Worm (Caenorhabditis elegans): ENCODE data around the gene M106.8.

Gene M106.8

DNA sequence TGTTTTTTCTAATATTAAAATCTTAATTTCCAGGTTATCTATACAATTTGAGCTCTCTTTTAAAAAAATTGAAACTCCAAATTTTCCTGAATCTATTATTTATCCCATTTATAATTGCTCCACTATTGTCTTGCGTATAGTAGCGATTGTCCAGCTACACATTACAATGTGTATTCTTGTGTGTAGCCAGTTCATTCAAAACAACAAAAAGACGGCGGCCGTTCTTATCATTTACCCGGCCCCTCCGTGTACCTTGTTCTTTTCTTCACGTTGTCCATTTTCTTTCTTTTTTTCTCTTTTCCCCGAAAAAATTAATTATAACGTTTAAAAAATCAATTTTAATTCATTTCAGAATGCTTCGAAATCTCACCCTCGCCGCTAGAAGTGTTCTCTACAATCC, 22.7 kb downstream of the M106.8 start, which contains the start of gene ech-4:
TSS of gene ech-4 (plus strand) at position 353 of the 400 bp plus-strand sequence.
- TF ChIP-seq skn-1 (tag; optimal IDR thresholded peaks at IDR 0.05): no peak
- no peak for TF ChIP-seq fkh-2 (tag; optimal IDR thresholded peaks at IDR 0.05)
- no peak for TF ChIP-seq lsy-12 (tag; optimal IDR thresholded peaks at IDR 0.05)
- no peak for TF ChIP-seq nhr-25 (tag; optimal IDR thresholded peaks at IDR 0.05)
- peak; percentile 3 for TF ChIP-seq jun-1 (tag; optimal IDR thresholded peaks at IDR 0.05)
- TF ChIP-seq nhr-12 (tag; optimal IDR thresholded peaks at IDR 0.05): no peak
- no peak for TF ChIP-seq ZK546.5 (tag; optimal IDR thresholded peaks at IDR 0.05)
- no peak for TF ChIP-seq ceh-82 (tag; optimal IDR thresholded peaks at IDR 0.05)
- TF ChIP-seq snpc-4 (tag; optimal IDR thresholded peaks at IDR 0.05): no peak
- TF ChIP-seq nhr-23 (tag; optimal IDR thresholded peaks at IDR 0.05): no peak
- TF ChIP-seq ceh-16 (tag; optimal IDR thresholded peaks at IDR 0.05): no peak
- no peak for TF ChIP-seq eor-1 (tag; optimal IDR thresholded peaks at IDR 0.05)
- TF ChIP-seq nfya-1 (tag; optimal IDR thresholded peaks at IDR 0.05; ENCODE audit: insufficient read depth): no peak
- TF ChIP-seq daf-12 (tag; optimal IDR thresholded peaks at IDR 0.05): no peak
- peak; percentile 11 for TF ChIP-seq pha-4 (tag; optimal IDR thresholded peaks at IDR 0.05)
- peak; percentile 47 for TF ChIP-seq elt-2 (tag; optimal IDR thresholded peaks at IDR 0.05)

- no peak for TF ChIP-seq sea-2 (GFP tag; optimal IDR thresholded peaks at IDR 0.05)
- no peak for TF ChIP-seq fkh-10 (GFP tag; optimal IDR thresholded peaks at IDR 0.05)
- no peak for TF ChIP-seq ztf-4 (tag; optimal IDR thresholded peaks at IDR 0.05)
- no peak for TF ChIP-seq nhr-237 (tag; optimal IDR thresholded peaks at IDR 0.05)
- no peak for TF ChIP-seq nhr-25 (tag; optimal IDR thresholded peaks at IDR 0.05)
- TF ChIP-seq zag-1 (tag; optimal IDR thresholded peaks at IDR 0.05): no peak
- no peak for TF ChIP-seq fos-1 (tag; optimal IDR thresholded peaks at IDR 0.05)
- TF ChIP-seq daf-12 (tag; optimal IDR thresholded peaks at IDR 0.05): no peak
- no peak for TF ChIP-seq elt-3 (tag; optimal IDR thresholded peaks at IDR 0.05)
- TF ChIP-seq elt-2 (tag; optimal IDR thresholded peaks at IDR 0.05): no peak
- no peak for TF ChIP-seq unc-39 (tag; optimal IDR thresholded peaks at IDR 0.05)
- no peak for TF ChIP-seq egl-27 (tag; optimal IDR thresholded peaks at IDR 0.05)
- no peak for TF ChIP-seq ceh-9 (tag; optimal IDR thresholded peaks at IDR 0.05)
- no peak for TF ChIP-seq nhr-11 (tag; optimal IDR thresholded peaks at IDR 0.05)
- no peak for TF ChIP-seq ZK546.5 (tag; optimal IDR thresholded peaks at IDR 0.05)
- no peak for TF ChIP-seq eor-1 (tag; optimal IDR thresholded peaks at IDR 0.05)
- no peak for TF ChIP-seq aly-2 (tag; optimal IDR thresholded peaks at IDR 0.05)
- TF ChIP-seq nhr-43 (tag; optimal IDR thresholded peaks at IDR 0.05; ENCODE audit: poor library complexity, severe bottlenecking): no peak
- TF ChIP-seq nhr-28 (tag; optimal IDR thresholded peaks at IDR 0.05): no peak
- TF ChIP-seq fkh-2 (tag; optimal IDR thresholded peaks at IDR 0.05): no peak
- no peak for TF ChIP-seq ceh-16 (tag; optimal IDR thresholded peaks at IDR 0.05)
- TF ChIP-seq nfya-1 (tag; optimal IDR thresholded peaks at IDR 0.05; ENCODE audit: insufficient read depth): peak; percentile 47
- no peak for TF ChIP-seq ceh-82 (tag; optimal IDR thresholded peaks at IDR 0.05)
- peak; percentile 20 for TF ChIP-seq snpc-4 (tag; optimal IDR thresholded peaks at IDR 0.05)
- no peak for TF ChIP-seq tbx-2 (tag; optimal IDR thresholded peaks at IDR 0.05)
- no peak for TF ChIP-seq nhr-23 (tag; optimal IDR thresholded peaks at IDR 0.05)
- no peak for TF ChIP-seq hmg-11 (tag; optimal IDR thresholded peaks at IDR 0.05)
- TF ChIP-seq ceh-28 (tag; optimal IDR thresholded peaks at IDR 0.05): no peak
- TF ChIP-seq mml-1 (tag; optimal IDR thresholded peaks at IDR 0.05): no peak
- no peak for TF ChIP-seq ztf-11 (tag; optimal IDR thresholded peaks at IDR 0.05)
- TF ChIP-seq R02D3.7 (tag; optimal IDR thresholded peaks at IDR 0.05): no peak
- peak; percentile 19 for TF ChIP-seq lin-39 (tag; optimal IDR thresholded peaks at IDR 0.05)
- TF ChIP-seq pha-4 (tag; optimal IDR thresholded peaks at IDR 0.05): peak; percentile 32
- no peak for TF ChIP-seq elt-1 (tag; optimal IDR thresholded peaks at IDR 0.05)
- no peak for TF ChIP-seq mdl-1 (tag; optimal IDR thresholded peaks at IDR 0.05)
- TF ChIP-seq lin-15B (tag; optimal IDR thresholded peaks at IDR 0.05): peak; percentile 50
Measured at ce11 chrII:10819928-10820423, 23.5 kb downstream of the M106.8 start, which contains the start of gene R06F6.8. TSS of gene R06F6.8 (minus strand) at chrII:10819978.

DNA sequence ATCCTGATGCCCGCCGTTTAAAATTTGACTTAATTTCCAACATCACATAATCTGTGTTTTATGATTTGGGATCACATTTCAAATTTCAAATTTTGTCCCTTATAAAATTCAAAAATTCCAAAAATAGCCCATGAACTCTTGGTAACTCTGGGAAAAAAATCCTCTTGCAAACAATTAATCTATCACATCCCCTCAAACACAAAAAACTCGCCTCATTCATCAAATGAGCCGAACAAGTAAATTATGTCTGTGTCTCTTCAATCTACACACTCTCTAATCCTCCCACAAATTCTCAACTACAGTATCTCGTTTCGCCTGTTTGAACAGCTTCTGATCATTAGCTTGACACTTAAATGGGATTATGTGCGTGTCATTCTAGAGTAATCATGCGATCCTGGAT, 32.7 kb downstream of the M106.8 start, which contains the start of gene msrp-7:
TSS of gene msrp-7 (plus strand) at position 301 of the 400 bp plus-strand sequence.
- no peak for TF ChIP-seq jun-1 (tag; optimal IDR thresholded peaks at IDR 0.05)
- no peak for TF ChIP-seq nhr-237 (tag; optimal IDR thresholded peaks at IDR 0.05)
- no peak for TF ChIP-seq nhr-11 (tag; optimal IDR thresholded peaks at IDR 0.05)
- TF ChIP-seq unc-62 (GFP tag; optimal IDR thresholded peaks at IDR 0.05): no peak
- TF ChIP-seq nhr-43 (tag; optimal IDR thresholded peaks at IDR 0.05; ENCODE audit: poor library complexity, severe bottlenecking): no peak
- no peak for TF ChIP-seq ceh-16 (tag; optimal IDR thresholded peaks at IDR 0.05)
- TF ChIP-seq eor-1 (tag; optimal IDR thresholded peaks at IDR 0.05): no peak
- no peak for TF ChIP-seq nhr-12 (tag; optimal IDR thresholded peaks at IDR 0.05)
- no peak for TF ChIP-seq pha-4 (tag; optimal IDR thresholded peaks at IDR 0.05)
- no peak for TF ChIP-seq lsy-12 (tag; optimal IDR thresholded peaks at IDR 0.05)
- TF ChIP-seq nfya-1 (tag; optimal IDR thresholded peaks at IDR 0.05; ENCODE audit: insufficient read depth): no peak
- no peak for TF ChIP-seq ztf-4 (tag; optimal IDR thresholded peaks at IDR 0.05)
- no peak for TF ChIP-seq fkh-2 (tag; optimal IDR thresholded peaks at IDR 0.05)
- TF ChIP-seq nhr-76 (tag; optimal IDR thresholded peaks at IDR 0.05): no peak
- no peak for TF ChIP-seq lin-15B (tag; optimal IDR thresholded peaks at IDR 0.05)

Data from whole organism, L3 larva.